Worm (Caenorhabditis elegans) whole organism, midembryonic: ENCODE data around the gene syp-1.
A peak's percentile ranks its signal among the peaks of the same experiment; 100 is the strongest.

Source experiments
- T22C8.4 ChIP-seq: fragments of 200-800 bp; sonication (Bioruptor generic); IDR thresholded peaks from 2 replicates; pipeline ENCODE4 v1.3.6; 2022; ENCODE audit warnings: missing genetic modification characterization, missing compliant biosample characterization
- cog-1 ChIP-seq: sonication (generic microtip); optimal IDR thresholded peaks from 2 replicates; lab custom pipeline; 2016; ENCODE audit warnings: missing genetic modification characterization, missing compliant biosample characterization
- flt-1 ChIP-seq: fragments of 200-800 bp; sonication (Bioruptor generic); IDR thresholded peaks from 2 replicates; pipeline ENCODE4 v1.3.6; 2022; ENCODE audit warnings: missing genetic modification characterization, missing compliant biosample characterization
- klf-2 ChIP-seq: fragments of 200-800 bp; sonication (Bioruptor generic); conservative IDR thresholded peaks from 2 replicates; pipeline ENCODE4 v1.3.6; 2022; ENCODE audit warnings: missing genetic modification reagents, missing genetic modification characterization, missing compliant biosample characterization
- med-1 ChIP-seq: sonication (generic microtip); optimal IDR thresholded peaks from 2 replicates; lab custom pipeline; 2017; ENCODE audit warnings: missing genetic modification characterization, mild to moderate bottlenecking, missing compliant biosample characterization, antibody characterized with exemption, missing genetic modification reagents; ENCODE audit not compliant: insufficient read depth
- ref-1 ChIP-seq: fragments of 200-800 bp; sonication (Bioruptor generic); conservative IDR thresholded peaks from 2 replicates; pipeline ENCODE4 v1.3.6; 2022; ENCODE audit warnings: missing genetic modification reagents, missing genetic modification characterization, missing compliant biosample characterization
- tab-1 ChIP-seq: fragments of 200-800 bp; sonication (Bioruptor generic); IDR thresholded peaks from 2 replicates; pipeline ENCODE4 v1.3.6; 2022; ENCODE audit warnings: missing genetic modification characterization, missing compliant biosample characterization
- ztf-23 ChIP-seq: fragments of 200-800 bp; sonication (Bioruptor generic); IDR thresholded peaks from 2 replicates; pipeline ENCODE4 v1.3.6; 2022; ENCODE audit warnings: missing genetic modification reagents, missing genetic modification characterization, missing compliant biosample characterization
- ztf-29 ChIP-seq: fragments of 200-800 bp; sonication (Bioruptor generic); IDR thresholded peaks from 2 replicates; pipeline ENCODE4 v1.3.6; 2022; ENCODE audit warnings: missing genetic modification reagents, missing genetic modification characterization, missing compliant biosample characterization

Gene syp-1

ce11 chrV:16399388-16399787 is 4.7 kb upstream of the syp-1 start, which contains the start of gene sre-36:
sre-36 (plus strand) TSS chrV:16399688.
- TF ChIP-seq tab-1 (GFP tag; lab: Robert Waterston, UW), result no peak
- TF ChIP-seq T22C8.4, result no peak
- TF ChIP-seq ztf-23 (GFP tag; lab: Robert Waterston, UW), result no peak
- TF ChIP-seq flt-1 (GFP tag; lab: Robert Waterston, UW), result no peak

- TF ChIP-seq flt-1 (GFP tag; lab: Robert Waterston, UW) (peak; percentile 74), med-1 (no peak), ztf-23 (GFP tag; lab: Robert Waterston, UW) (peak; percentile 81), ref-1 (GFP tag; lab: Robert Waterston, UW) (no peak), cog-1 (tag; lab: Kevin White, UChicago) (peak; percentile 9), ztf-29 (GFP tag; lab: Robert Waterston, UW) (no peak), klf-2 (GFP tag; lab: Robert Waterston, UW) (no peak), T22C8.4 (no peak), tab-1 (GFP tag; lab: Robert Waterston, UW) (no peak)
These were observed 2.6 kb upstream of the syp-1 start, which contains the start of gene F13A7.14 for ce11 chrV:16401519-16401918. F13A7.14 (plus strand) TSS chrV:16401891.

ce11 chrV:16405366-16405765 is 1.3 kb downstream of the syp-1 start:
- no peak for TF ChIP-seq tab-1 (GFP tag; lab: Robert Waterston, UW)
- no peak for TF ChIP-seq cog-1 (tag; lab: Kevin White, UChicago)
- no peak for TF ChIP-seq med-1
- TF ChIP-seq ztf-23 (GFP tag; lab: Robert Waterston, UW), result no peak
- no peak for TF ChIP-seq flt-1 (GFP tag; lab: Robert Waterston, UW)
- no peak for TF ChIP-seq ref-1 (GFP tag; lab: Robert Waterston, UW)
- TF ChIP-seq ztf-29 (GFP tag; lab: Robert Waterston, UW), result no peak
- TF ChIP-seq T22C8.4, result no peak
- no peak for TF ChIP-seq klf-2 (GFP tag; lab: Robert Waterston, UW)

ce11 chrV:16406357-16406756 is 2.3 kb downstream of the syp-1 start:
- no peak for TF ChIP-seq cog-1 (tag; lab: Kevin White, UChicago)
- TF ChIP-seq ztf-23 (GFP tag; lab: Robert Waterston, UW), result no peak
- TF ChIP-seq tab-1 (GFP tag; lab: Robert Waterston, UW), result no peak
- TF ChIP-seq T22C8.4, result no peak
- TF ChIP-seq klf-2 (GFP tag; lab: Robert Waterston, UW), result no peak
- TF ChIP-seq med-1, result no peak
- no peak for TF ChIP-seq ref-1 (GFP tag; lab: Robert Waterston, UW)
- TF ChIP-seq ztf-29 (GFP tag; lab: Robert Waterston, UW), result no peak
- TF ChIP-seq flt-1 (GFP tag; lab: Robert Waterston, UW), result no peak

- TF ChIP-seq ztf-29 (GFP tag; lab: Robert Waterston, UW) (no peak), T22C8.4 (no peak), klf-2 (GFP tag; lab: Robert Waterston, UW) (no peak), flt-1 (GFP tag; lab: Robert Waterston, UW) (no peak), cog-1 (tag; lab: Kevin White, UChicago) (no peak), ztf-23 (GFP tag; lab: Robert Waterston, UW) (no peak), med-1 (no peak)
These were observed 3.6 kb downstream of the syp-1 start, which contains the start of gene F26D2.3 for ce11 chrV:16407663-16408062. F26D2.3 (plus strand) TSS chrV:16407963.

ce11 chrV:16410521-16410920 is 6.4 kb downstream of the syp-1 start, which contains the start of gene srh-145:
srh-145 (plus strand) TSS chrV:16410713.
- TF ChIP-seq med-1 (no peak), ref-1 (GFP tag; lab: Robert Waterston, UW) (no peak), tab-1 (GFP tag; lab: Robert Waterston, UW) (no peak), cog-1 (tag; lab: Kevin White, UChicago) (no peak), T22C8.4 (no peak), ztf-23 (GFP tag; lab: Robert Waterston, UW) (no peak), klf-2 (GFP tag; lab: Robert Waterston, UW) (no peak), ztf-29 (GFP tag; lab: Robert Waterston, UW) (no peak), flt-1 (GFP tag; lab: Robert Waterston, UW) (no peak)

ce11 chrV:16417014-16417413 is 12.9 kb downstream of the syp-1 start, which contains the start of gene str-55:
str-55 (minus strand) TSS chrV:16417114.
- TF ChIP-seq tab-1 (GFP tag; lab: Robert Waterston, UW), result no peak
- TF ChIP-seq ztf-29 (GFP tag; lab: Robert Waterston, UW), result no peak
- no peak for TF ChIP-seq ref-1 (GFP tag; lab: Robert Waterston, UW)
- TF ChIP-seq T22C8.4, result no peak
- TF ChIP-seq cog-1 (tag; lab: Kevin White, UChicago), result no peak
- TF ChIP-seq klf-2 (GFP tag; lab: Robert Waterston, UW), result no peak
- TF ChIP-seq med-1, result no peak
- no peak for TF ChIP-seq flt-1 (GFP tag; lab: Robert Waterston, UW)
- TF ChIP-seq ztf-23 (GFP tag; lab: Robert Waterston, UW), result no peak

- no peak for TF ChIP-seq ztf-29 (GFP tag; lab: Robert Waterston, UW)
- no peak for TF ChIP-seq flt-1 (GFP tag; lab: Robert Waterston, UW)
- no peak for TF ChIP-seq ref-1 (GFP tag; lab: Robert Waterston, UW)
- no peak for TF ChIP-seq med-1
- no peak for TF ChIP-seq cog-1 (tag; lab: Kevin White, UChicago)
- TF ChIP-seq T22C8.4, result no peak
- TF ChIP-seq klf-2 (GFP tag; lab: Robert Waterston, UW), result no peak
- no peak for TF ChIP-seq tab-1 (GFP tag; lab: Robert Waterston, UW)
- no peak for TF ChIP-seq ztf-23 (GFP tag; lab: Robert Waterston, UW)
These were observed 15.7 kb downstream of the syp-1 start, which contains the start of gene F26D2.16 for ce11 chrV:16419769-16420168. F26D2.16 (minus strand) TSS chrV:16419869.

ce11 chrV:16420696-16421095 is 16.6 kb downstream of the syp-1 start, which contains the start of gene srw-48:
srw-48 (plus strand) TSS chrV:16420996.
- TF ChIP-seq flt-1 (GFP tag; lab: Robert Waterston, UW), result no peak
- no peak for TF ChIP-seq cog-1 (tag; lab: Kevin White, UChicago)
- TF ChIP-seq tab-1 (GFP tag; lab: Robert Waterston, UW), result no peak
- no peak for TF ChIP-seq ztf-23 (GFP tag; lab: Robert Waterston, UW)
- TF ChIP-seq med-1, result no peak
- TF ChIP-seq ref-1 (GFP tag; lab: Robert Waterston, UW), result no peak
- no peak for TF ChIP-seq T22C8.4
- no peak for TF ChIP-seq klf-2 (GFP tag; lab: Robert Waterston, UW)
- TF ChIP-seq ztf-29 (GFP tag; lab: Robert Waterston, UW), result no peak
